Fruit fly (Drosophila melanogaster): ENCODE data around the gene Trx2.

DNA sequence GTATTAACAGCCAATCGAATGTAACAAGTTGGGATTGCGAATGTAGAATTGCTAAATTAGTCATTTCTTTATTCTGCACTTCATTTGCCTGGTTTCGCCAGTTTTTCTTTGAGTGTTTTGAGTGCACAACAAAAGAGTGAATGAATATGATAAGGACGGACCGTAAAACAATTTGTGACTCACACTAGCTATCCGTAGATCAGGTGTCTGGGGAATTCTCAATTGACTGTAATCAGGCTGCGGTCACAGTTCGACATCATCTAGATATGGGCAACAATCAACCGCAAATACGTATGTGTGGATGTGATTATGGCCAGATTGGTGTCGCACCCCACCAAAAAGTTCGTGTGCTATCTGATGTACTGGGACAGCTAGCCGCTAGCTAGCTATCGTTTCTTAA, 7.0 kb downstream of the Trx2 start:
- TF ChIP-seq sd (tag; optimal IDR thresholded peaks at IDR 0.05) (peak; percentile 87), bbx (GFP tag; IDR thresholded peaks at IDR 0.05; ENCODE audit: partially characterized antibody) (no peak), Adf1 (GFP tag; IDR thresholded peaks at IDR 0.05) (no peak), Dp (GFP tag; optimal IDR thresholded peaks at IDR 0.05) (no peak), Hey (tag; optimal IDR thresholded peaks at IDR 0.05) (peak; percentile 22)
